Fruit fly (Drosophila melanogaster) whole organism, embryonic: Measurements from ENCODE around the gene MBD-like.
A peak's percentile ranks its signal among the peaks of the same experiment; 100 is the strongest.

Source experiments
- Aef1 ChIP-seq: fragments of 200-800 bp; sonication (Bioruptor generic); IDR thresholded peaks from 3 replicates; pipeline ENCODE4 v1.3.6; 2022; ENCODE audit warnings: missing biosample characterization, missing genetic modification characterization
- Antp ChIP-seq: fragments of 200-800 bp; sonication (Bioruptor generic); optimal IDR thresholded peaks from 3 replicates; lab custom pipeline; 2016; ENCODE audit warnings: missing biosample characterization, missing genetic modification characterization
- Blimp-1 ChIP-seq: fragments of 200-800 bp; sonication (Bioruptor generic); optimal IDR thresholded peaks from 3 replicates; lab custom pipeline; 2018; ENCODE audit warnings: missing biosample characterization, missing genetic modification characterization, mild to moderate bottlenecking, moderate library complexity, missing genetic modification reagents
- CG10321 ChIP-seq: fragments of 200-800 bp; sonication (Bioruptor generic); IDR thresholded peaks from 2 replicates; pipeline ENCODE4 v1.3.6; 2022; ENCODE audit warnings: missing biosample characterization, missing genetic modification characterization
- CG11085 ChIP-seq: fragments of 200-800 bp; sonication (Bioruptor generic); IDR thresholded peaks from 2 replicates; pipeline ENCODE4 v1.3.6; 2022; ENCODE audit warnings: missing biosample characterization, missing genetic modification characterization
- CG11456 ChIP-seq: fragments of 200-800 bp; sonication (Bioruptor generic); IDR thresholded peaks from 3 replicates; pipeline ENCODE4 v1.3.6; 2022; ENCODE audit warnings: missing biosample characterization, missing genetic modification characterization
- CG11723 ChIP-seq: fragments of 200-800 bp; sonication (Bioruptor generic); optimal IDR thresholded peaks from 2 replicates; lab custom pipeline; 2017; ENCODE audit warnings: missing biosample characterization, mild to moderate bottlenecking, missing genetic modification characterization
- CG12155 ChIP-seq: fragments of 200-800 bp; sonication (Bioruptor generic); optimal IDR thresholded peaks from 3 replicates; lab custom pipeline; 2016; ENCODE audit warnings: missing biosample characterization, missing genetic modification characterization
- CG12236 ChIP-seq: fragments of 200-800 bp; sonication (Bioruptor generic); optimal IDR thresholded peaks from 2 replicates; lab custom pipeline; 2016; ENCODE audit warnings: missing biosample characterization, missing genetic modification characterization
- CG13296 ChIP-seq: fragments of 200-800 bp; sonication (Bioruptor generic); optimal IDR thresholded peaks from 3 replicates; lab custom pipeline; 2018; ENCODE audit warnings: missing biosample characterization, mild to moderate bottlenecking, missing genetic modification characterization
- CG14050 ChIP-seq: fragments of 200-800 bp; sonication (Bioruptor generic); IDR thresholded peaks from 3 replicates; pipeline ENCODE4 v1.3.6; 2022; ENCODE audit warnings: missing biosample characterization, missing genetic modification characterization
- CG17328 ChIP-seq: fragments of 200-800 bp; sonication (Bioruptor generic); IDR thresholded peaks from 2 replicates; pipeline ENCODE4 v1.3.6; 2022; ENCODE audit warnings: missing biosample characterization, missing genetic modification characterization
- CG2678 ChIP-seq: fragments of 200-800 bp; sonication (Bioruptor generic); optimal IDR thresholded peaks from 3 replicates; lab custom pipeline; 2019; ENCODE audit warnings: missing biosample characterization, mild to moderate bottlenecking, missing genetic modification characterization, moderate library complexity
- CG33213 ChIP-seq: fragments of 200-800 bp; sonication (Bioruptor generic); optimal IDR thresholded peaks from 3 replicates; lab custom pipeline; 2016; ENCODE audit warnings: missing biosample characterization, missing genetic modification characterization
- CG34224 ChIP-seq: fragments of 200-800 bp; sonication (Bioruptor generic); IDR thresholded peaks from 3 replicates; pipeline ENCODE4 v1.3.6; 2022; ENCODE audit warnings: missing biosample characterization, missing genetic modification characterization; ENCODE audit not compliant: partially characterized antibody
- CG4617 ChIP-seq: fragments of 200-800 bp; sonication (Bioruptor generic); optimal IDR thresholded peaks from 3 replicates; lab custom pipeline; 2016; ENCODE audit warnings: missing biosample characterization, missing genetic modification characterization, borderline replicate concordance
- CG4730 ChIP-seq: fragments of 200-800 bp; sonication (Bioruptor generic); IDR thresholded peaks from 2 replicates; pipeline ENCODE4 v1.3.6; 2022; ENCODE audit warnings: missing biosample characterization, missing genetic modification characterization
- CG7928 ChIP-seq: fragments of 200-800 bp; sonication (Bioruptor generic); optimal IDR thresholded peaks from 2 replicates; lab custom pipeline; 2017; ENCODE audit warnings: missing biosample characterization, mild to moderate bottlenecking, missing genetic modification characterization
- CG8359 ChIP-seq: fragments of 200-800 bp; sonication (Bioruptor generic); optimal IDR thresholded peaks from 2 replicates; lab custom pipeline; 2017; ENCODE audit warnings: missing biosample characterization, mild to moderate bottlenecking, missing genetic modification characterization, borderline replicate concordance
- CG8478 ChIP-seq: fragments of >200 bp; optimal IDR thresholded peaks from 2 replicates; lab custom pipeline; 2018
- CG8765 ChIP-seq: fragments of 200-800 bp; sonication (Bioruptor generic); IDR thresholded peaks from 2 replicates; pipeline ENCODE4 v1.3.6; 2022; ENCODE audit warnings: missing biosample characterization, missing genetic modification characterization
- CG9797 ChIP-seq: fragments of 200-800 bp; sonication (Bioruptor generic); optimal IDR thresholded peaks from 3 replicates; lab custom pipeline; 2018; ENCODE audit warnings: missing biosample characterization, mild to moderate bottlenecking, missing genetic modification characterization
- Camta ChIP-seq: fragments of 200-800 bp; sonication (Bioruptor generic); optimal IDR thresholded peaks from 2 replicates; lab custom pipeline; 2016; ENCODE audit warnings: missing biosample characterization, missing genetic modification characterization
- CoRest ChIP-seq: fragments of 200-800 bp; sonication (Bioruptor generic); optimal IDR thresholded peaks from 3 replicates; lab custom pipeline; 2018; ENCODE audit warnings: missing biosample characterization, mild to moderate bottlenecking, missing genetic modification characterization, moderate library complexity
- CrebB ChIP-seq: fragments of 200-800 bp; sonication (Bioruptor generic); optimal IDR thresholded peaks from 3 replicates; lab custom pipeline; 2018; ENCODE audit warnings: missing biosample characterization, mild to moderate bottlenecking, missing genetic modification characterization
- D ChIP-seq, 2 experiments: fragments of 200-800 bp in 1 of 2; fragments of >200 bp in 1 of 2; sonication (Bioruptor generic) in 1 of 2; optimal IDR thresholded peaks; 2 replicates in 1 of 2; 3 replicates in 1 of 2; lab custom pipeline; 2017; ENCODE audit warnings: mild to moderate bottlenecking in 1 of 2, missing biosample characterization in 1 of 2, missing genetic modification characterization in 1 of 2, missing genetic modification reagents in 1 of 2
- Dad ChIP-seq: fragments of 200-800 bp; sonication (Bioruptor generic); optimal IDR thresholded peaks from 3 replicates; lab custom pipeline; 2016; ENCODE audit warnings: missing biosample characterization, missing genetic modification characterization
- H15 ChIP-seq: fragments of 200-800 bp; sonication (Bioruptor generic); IDR thresholded peaks from 3 replicates; pipeline ENCODE4 v1.3.6; 2022; ENCODE audit warnings: missing biosample characterization, missing genetic modification characterization
- HHEX ChIP-seq: fragments of 200-800 bp; sonication (Bioruptor generic); optimal IDR thresholded peaks from 3 replicates; lab custom pipeline; 2017; ENCODE audit warnings: missing biosample characterization, mild to moderate bottlenecking, missing genetic modification characterization, missing genetic modification reagents
- HmgZ ChIP-seq: fragments of 200-800 bp; sonication (Bioruptor generic); optimal IDR thresholded peaks from 2 replicates; lab custom pipeline; 2018; ENCODE audit warnings: missing biosample characterization, mild to moderate bottlenecking, missing genetic modification characterization
- Hsf ChIP-seq: fragments of 200-800 bp; sonication (Bioruptor generic); optimal IDR thresholded peaks from 3 replicates; lab custom pipeline; 2016; ENCODE audit warnings: missing biosample characterization, missing genetic modification characterization
- Lhr ChIP-seq: fragments of 200-800 bp; sonication (Bioruptor generic); optimal IDR thresholded peaks from 3 replicates; lab custom pipeline; 2017; ENCODE audit warnings: mild to moderate bottlenecking, missing biosample characterization, missing genetic modification reagents, missing genetic modification characterization
- Stat92E ChIP-seq, 3 experiments: fragments of >200 bp in 2 of 3; fragments of 200-800 bp in 1 of 3; sonication (Bioruptor generic) in 1 of 3; optimal IDR thresholded peaks; 2 replicates each; lab custom pipeline; 2017 to 2019; ENCODE audit warnings: missing biosample characterization in 3 of 3, missing genetic modification characterization in 3 of 3, mild to moderate bottlenecking in 1 of 3, moderate library complexity in 1 of 3
- ara ChIP-seq: fragments of 200-800 bp; sonication (Bioruptor generic); IDR thresholded peaks from 2 replicates; pipeline ENCODE4 v1.3.6; 2022; ENCODE audit warnings: missing biosample characterization, missing genetic modification characterization
- ash1 ChIP-seq: fragments of 200-800 bp; sonication (Bioruptor generic); optimal IDR thresholded peaks from 2 replicates; lab custom pipeline; 2018; ENCODE audit warnings: missing biosample characterization, mild to moderate bottlenecking, missing genetic modification characterization
- cato ChIP-seq: fragments of 200-800 bp; sonication (Bioruptor generic); optimal IDR thresholded peaks from 2 replicates; lab custom pipeline; 2016; ENCODE audit warnings: missing biosample characterization, missing genetic modification characterization, borderline replicate concordance
- chif ChIP-seq, 2 experiments: fragments of 200-800 bp; sonication (Bioruptor generic); optimal IDR thresholded peaks; 3 replicates each; lab custom pipeline; 2016; ENCODE audit warnings: missing biosample characterization in 2 of 2, missing genetic modification characterization in 2 of 2
- chinmo ChIP-seq: fragments of 200-800 bp; sonication (Bioruptor generic); IDR thresholded peaks from 4 replicates; pipeline ENCODE4 v1.3.6; 2022; ENCODE audit warnings: missing biosample characterization, missing genetic modification characterization; ENCODE audit not compliant: partially characterized antibody
- crol ChIP-seq: fragments of 200-800 bp; sonication (Bioruptor generic); IDR thresholded peaks from 2 replicates; pipeline ENCODE4 v1.3.6; 2022; ENCODE audit warnings: missing biosample characterization, missing genetic modification characterization
- gt ChIP-seq: fragments of 200-800 bp; sonication (Bioruptor generic); IDR thresholded peaks from 2 replicates; pipeline ENCODE4 v1.3.6; 2022; ENCODE audit warnings: missing biosample characterization, missing genetic modification characterization
- kay ChIP-seq: fragments of 200-800 bp; sonication (Bioruptor generic); optimal IDR thresholded peaks from 2 replicates; lab custom pipeline; 2016; ENCODE audit warnings: missing biosample characterization, missing genetic modification characterization
- peb ChIP-seq: fragments of 200-800 bp; sonication (Bioruptor generic); IDR thresholded peaks from 2 replicates; pipeline ENCODE4 v1.3.6; 2022; ENCODE audit warnings: missing biosample characterization, missing genetic modification characterization
- pho ChIP-seq: fragments of 200-800 bp; sonication (Bioruptor generic); optimal IDR thresholded peaks from 2 replicates; lab custom pipeline; 2016; ENCODE audit warnings: missing biosample characterization, missing genetic modification characterization
- prd ChIP-seq, 3 experiments: fragments of >200 bp in 2 of 3; fragments of 200-800 bp in 1 of 3; sonication (Bioruptor generic) in 1 of 3; optimal IDR thresholded peaks in 2 of 3; IDR thresholded peaks in 1 of 3; 2 replicates in 2 of 3; 3 replicates in 1 of 3; pipeline versions ENCODE4 v1.3.6 to Lab custom; 2017 to 2022; ENCODE audit warnings: missing biosample characterization in 1 of 3, missing genetic modification characterization in 1 of 3
- seq ChIP-seq: fragments of 200-800 bp; sonication (Bioruptor generic); IDR thresholded peaks from 2 replicates; pipeline ENCODE4 v1.3.6; 2022; ENCODE audit warnings: missing biosample characterization, missing genetic modification characterization
- sim ChIP-seq: fragments of 200-800 bp; sonication (Bioruptor generic); IDR thresholded peaks from 2 replicates; pipeline ENCODE4 v1.3.6; 2022; ENCODE audit warnings: missing biosample characterization, missing genetic modification characterization
- sisA ChIP-seq: fragments of 200-800 bp; sonication (Bioruptor generic); IDR thresholded peaks from 2 replicates; pipeline ENCODE4 v1.3.6; 2022; ENCODE audit warnings: missing biosample characterization, missing genetic modification characterization
- slou ChIP-seq: fragments of 200-800 bp; sonication (Bioruptor generic); optimal IDR thresholded peaks from 3 replicates; lab custom pipeline; 2016; ENCODE audit warnings: missing biosample characterization, missing genetic modification characterization
- tap ChIP-seq: fragments of 200-800 bp; optimal IDR thresholded peaks from 3 replicates; lab custom pipeline; 2019; ENCODE audit warnings: missing biosample characterization, mild to moderate bottlenecking, missing genetic modification characterization, moderate library complexity
- zf30C ChIP-seq: fragments of 200-800 bp; sonication (Bioruptor generic); optimal IDR thresholded peaks from 3 replicates; lab custom pipeline; 2018; ENCODE audit warnings: missing biosample characterization, mild to moderate bottlenecking, missing genetic modification characterization

MBD-like gene

dm6 chr3R:9605084-9605483, 45.5 kb downstream of the MBD-like start (continued):
- TF ChIP-seq D (optimal IDR thresholded peaks at IDR 0.05; lab: Kevin White, UChicago) (no peak), D (GFP tag; optimal IDR thresholded peaks at IDR 0.05; lab: Kevin White, UChicago) (peak; percentile 51), Stat92E (GFP tag; optimal IDR thresholded peaks at IDR 0.05; lab: Kevin White, UChicago) (peak in 1 of 3 experiments; percentile 30), CG7928 (GFP tag; lab: Kevin White, UChicago) (no peak), Lhr (GFP tag; lab: Kevin White, UChicago) (no peak), CG14050 (GFP tag; lab: Robert Waterston, UW) (no peak), tap (tag; lab: Kevin White, UChicago) (no peak), HmgZ (no peak), chif (GFP tag; optimal IDR thresholded peaks at IDR 0.05; lab: Kevin White, UChicago) (peak; percentile 55 to 69), Aef1 (GFP tag; lab: Robert Waterston, UW) (no peak), HHEX (no peak), CG11723 (GFP tag; lab: Kevin White, UChicago) (peak; percentile 1), sim (GFP tag; lab: Robert Waterston, UW) (no peak), chinmo (GFP tag; lab: Robert Waterston, UW) (no peak), ara (GFP tag; lab: Robert Waterston, UW) (peak; percentile 73), pho (GFP tag; lab: Kevin White, UChicago) (no peak), Hsf (GFP tag; lab: Kevin White, UChicago) (peak; percentile 21), CG12155 (GFP tag; lab: Kevin White, UChicago) (no peak), CG10321 (GFP tag; lab: Robert Waterston, UW) (no peak), CG33213 (GFP tag; lab: Kevin White, UChicago) (peak; percentile 25), CG13296 (GFP tag; lab: Kevin White, UChicago) (no peak), slou (GFP tag; lab: Kevin White, UChicago) (no peak), CG4617 (GFP tag; lab: Kevin White, UChicago) (no peak), Camta (GFP tag; lab: Kevin White, UChicago) (no peak), crol (GFP tag; lab: Robert Waterston, UW) (peak; percentile 29; the same call in 1 of the 2 replicates), CG17328 (peak; percentile 59), CG9797 (GFP tag; lab: Kevin White, UChicago) (no peak), CrebB (tag; lab: Kevin White, UChicago) (no peak), sisA (no peak), Antp (peak; percentile 12), CG12236 (no peak), CoRest (tag; lab: Kevin White, UChicago) (peak; percentile 28), CG4730 (GFP tag; lab: Robert Waterston, UW) (no peak), CG11456 (GFP tag; lab: Robert Waterston, UW) (no peak), seq (GFP tag; lab: Robert Waterston, UW) (no peak), CG8359 (peak; percentile 42), H15 (GFP tag; lab: Robert Waterston, UW) (0 out of 3 replicates have a peak, but pooled peaks have one; percentile 36), CG2678 (tag; lab: Kevin White, UChicago) (peak; percentile 23), cato (GFP tag; lab: Kevin White, UChicago) (no peak), gt (GFP tag; lab: Robert Waterston, UW) (no peak), Blimp-1 (GFP tag; lab: Kevin White, UChicago) (peak; percentile 67), CG8478 (lab: Kevin White, UChicago) (no peak), CG8765 (GFP tag; lab: Robert Waterston, UW) (peak; percentile 38; the same call in 1 of the 2 replicates), zf30C (peak; percentile 77), CG34224 (GFP tag; lab: Robert Waterston, UW) (no peak), kay (no peak), ash1 (no peak), Dad (no peak), CG11085 (GFP tag; lab: Robert Waterston, UW) (no peak), peb (GFP tag; lab: Robert Waterston, UW) (no peak), prd (optimal IDR thresholded peaks at IDR 0.05; lab: Kevin White, UChicago) (no peak), prd (GFP tag; IDR thresholded peaks at IDR 0.05; lab: Robert Waterston, UW) (peak; percentile 77)
